Fruit fly (Drosophila melanogaster) whole organism, embryonic: ENCODE results near the gene CG42324.

ENCODE experiments used
- Asciz ChIP-seq: fragments of 200-800 bp; sonication (Bioruptor generic); optimal IDR thresholded peaks from 2 replicates; lab custom pipeline; 2017; ENCODE audit warnings: missing biosample characterization, mild to moderate bottlenecking, missing genetic modification characterization, missing genetic modification reagents
- BtbVII ChIP-seq: fragments of 200-800 bp; sonication (Bioruptor generic); optimal IDR thresholded peaks from 3 replicates; lab custom pipeline; 2017; ENCODE audit warnings: missing biosample characterization, mild to moderate bottlenecking, missing genetic modification characterization
- CG10366 ChIP-seq: fragments of 200-800 bp; sonication (Bioruptor generic); IDR thresholded peaks from 2 replicates; pipeline ENCODE4 v1.3.6; 2022; ENCODE audit warnings: missing biosample characterization, missing genetic modification characterization
- CG11085 ChIP-seq: fragments of 200-800 bp; sonication (Bioruptor generic); IDR thresholded peaks from 2 replicates; pipeline ENCODE4 v1.3.6; 2022; ENCODE audit warnings: missing biosample characterization, missing genetic modification characterization
- CG12769 ChIP-seq: fragments of 200-800 bp; sonication (Bioruptor generic); optimal IDR thresholded peaks from 2 replicates; lab custom pipeline; 2019; ENCODE audit warnings: missing biosample characterization, mild to moderate bottlenecking, missing genetic modification characterization, moderate library complexity
- CG15073 ChIP-seq: fragments of 200-800 bp; sonication (Bioruptor generic); optimal IDR thresholded peaks from 2 replicates; lab custom pipeline; 2016; ENCODE audit warnings: missing biosample characterization, missing genetic modification characterization
- CG1529 ChIP-seq: fragments of 200-800 bp; sonication (Bioruptor generic); optimal IDR thresholded peaks from 3 replicates; lab custom pipeline; 2018; ENCODE audit warnings: missing biosample characterization, missing genetic modification characterization
- CG15601 ChIP-seq: fragments of 200-800 bp; sonication (Bioruptor generic); optimal IDR thresholded peaks from 3 replicates; lab custom pipeline; 2019; ENCODE audit warnings: missing biosample characterization, mild to moderate bottlenecking, missing genetic modification characterization, moderate library complexity
- CG17359 ChIP-seq: fragments of 200-800 bp; sonication (Bioruptor generic); optimal IDR thresholded peaks from 3 replicates; lab custom pipeline; 2018; ENCODE audit warnings: missing biosample characterization, mild to moderate bottlenecking, missing genetic modification characterization, moderate library complexity
- CG18599 ChIP-seq: fragments of 200-800 bp; sonication (Bioruptor generic); optimal IDR thresholded peaks from 3 replicates; lab custom pipeline; 2017; ENCODE audit warnings: missing biosample characterization, missing genetic modification characterization, mild to moderate bottlenecking, moderate library complexity, missing genetic modification reagents
- CG2875 ChIP-seq: fragments of 200-800 bp; sonication (Bioruptor generic); optimal IDR thresholded peaks from 2 replicates; lab custom pipeline; 2017; ENCODE audit warnings: missing biosample characterization, mild to moderate bottlenecking, missing genetic modification characterization, missing genetic modification reagents
- CG30020 ChIP-seq: fragments of 200-800 bp; optimal IDR thresholded peaks from 2 replicates; lab custom pipeline; 2019; ENCODE audit warnings: missing biosample characterization, mild to moderate bottlenecking, missing genetic modification characterization, moderate library complexity
- CG3726 ChIP-seq: fragments of 200-800 bp; sonication (Bioruptor generic); IDR thresholded peaks from 3 replicates; pipeline ENCODE4, ENCODE4 v1.3.6; 2022; ENCODE audit warnings: missing biosample characterization, missing genetic modification characterization
- CG3838 ChIP-seq: fragments of 200-800 bp; sonication (Bioruptor generic); optimal IDR thresholded peaks from 3 replicates; lab custom pipeline; 2016; ENCODE audit warnings: missing biosample characterization, missing genetic modification characterization
- CG4282 ChIP-seq: fragments of 200-800 bp; sonication (Bioruptor generic); optimal IDR thresholded peaks from 2 replicates; lab custom pipeline; 2016; ENCODE audit warnings: missing biosample characterization, missing genetic modification characterization
- CG6254 ChIP-seq: fragments of 200-800 bp; sonication (Bioruptor generic); optimal IDR thresholded peaks from 3 replicates; lab custom pipeline; 2017; ENCODE audit warnings: mild to moderate bottlenecking, missing biosample characterization, missing genetic modification reagents, missing genetic modification characterization
- CG7745 ChIP-seq: fragments of 200-800 bp; sonication (Bioruptor generic); optimal IDR thresholded peaks from 2 replicates; lab custom pipeline; 2018; ENCODE audit warnings: missing biosample characterization, mild to moderate bottlenecking, missing genetic modification characterization, moderate library complexity
- CG7839 ChIP-seq: fragments of 200-800 bp; sonication (Bioruptor generic); optimal IDR thresholded peaks from 3 replicates; lab custom pipeline; 2018; ENCODE audit warnings: missing biosample characterization, mild to moderate bottlenecking, missing genetic modification characterization, moderate library complexity
- CG8281 ChIP-seq: fragments of 200-800 bp; sonication (Bioruptor generic); optimal IDR thresholded peaks from 2 replicates; lab custom pipeline; 2018; ENCODE audit warnings: missing biosample characterization, mild to moderate bottlenecking, missing genetic modification characterization, moderate library complexity
- CG8388 ChIP-seq: fragments of 200-800 bp; sonication (Bioruptor generic); optimal IDR thresholded peaks from 2 replicates; lab custom pipeline; 2019; ENCODE audit warnings: missing biosample characterization, mild to moderate bottlenecking, missing genetic modification characterization, moderate library complexity
- CG9932 ChIP-seq: fragments of 200-800 bp; sonication (Bioruptor generic); IDR thresholded peaks from 2 replicates; pipeline ENCODE4 v1.3.6; 2022; ENCODE audit warnings: missing biosample characterization, missing genetic modification characterization
- CTCF ChIP-seq: fragments of 200-800 bp; sonication (Bioruptor generic); optimal IDR thresholded peaks from 2 replicates; lab custom pipeline; 2017; ENCODE audit warnings: missing biosample characterization, mild to moderate bottlenecking, missing genetic modification characterization, moderate library complexity
- D19A ChIP-seq: fragments of 200-800 bp; optimal IDR thresholded peaks from 3 replicates; lab custom pipeline; 2019; ENCODE audit warnings: missing biosample characterization, mild to moderate bottlenecking, missing genetic modification characterization, moderate library complexity
- Dll ChIP-seq: fragments of 200-800 bp; sonication (Bioruptor generic); IDR thresholded peaks from 4 replicates; pipeline ENCODE4 v1.3.6; 2022; ENCODE audit warnings: missing biosample characterization, missing genetic modification characterization; ENCODE audit not compliant: partially characterized antibody
- E2f1 ChIP-seq: fragments of 200-800 bp; sonication (Bioruptor generic); IDR thresholded peaks from 2 replicates; pipeline ENCODE4 v1.3.6; 2022; ENCODE audit warnings: missing biosample characterization, missing genetic modification characterization
- Gug ChIP-seq: fragments of 200-800 bp; sonication (Bioruptor generic); IDR thresholded peaks from 4 replicates; pipeline ENCODE4 v1.3.6; 2022; ENCODE audit warnings: missing biosample characterization, missing genetic modification characterization
- HLHmδ ChIP-seq: fragments of 200-800 bp; sonication (Bioruptor generic); optimal IDR thresholded peaks from 2 replicates; lab custom pipeline; 2018; ENCODE audit warnings: missing biosample characterization, mild to moderate bottlenecking, missing genetic modification characterization, moderate library complexity
- HmgD ChIP-seq: fragments of 200-800 bp; sonication (Bioruptor generic); optimal IDR thresholded peaks from 3 replicates; lab custom pipeline; 2016; ENCODE audit warnings: missing biosample characterization, missing genetic modification characterization
- Hmr ChIP-seq: fragments of 200-800 bp; sonication (Bioruptor generic); optimal IDR thresholded peaks from 3 replicates; lab custom pipeline; 2017; ENCODE audit warnings: mild to moderate bottlenecking, missing biosample characterization, missing genetic modification reagents, missing genetic modification characterization
- Hsf ChIP-seq: fragments of 200-800 bp; sonication (Bioruptor generic); optimal IDR thresholded peaks from 3 replicates; lab custom pipeline; 2016; ENCODE audit warnings: missing biosample characterization, missing genetic modification characterization
- Lpt ChIP-seq: fragments of >200 bp; optimal IDR thresholded peaks from 2 replicates; lab custom pipeline; 2018; ENCODE audit warnings: missing biosample characterization, missing genetic modification characterization
- Ravus ChIP-seq: fragments of 200-800 bp; sonication (Bioruptor generic); IDR thresholded peaks from 2 replicates; pipeline ENCODE4 v1.3.6; 2022; ENCODE audit warnings: missing biosample characterization, missing genetic modification characterization
- Spps ChIP-seq: fragments of 200-800 bp; sonication (Bioruptor generic); optimal IDR thresholded peaks from 2 replicates; lab custom pipeline; 2018; ENCODE audit warnings: missing biosample characterization, mild to moderate bottlenecking, missing genetic modification characterization
- Ssrp ChIP-seq: fragments of 200-800 bp; sonication (Bioruptor generic); optimal IDR thresholded peaks from 2 replicates; lab custom pipeline; 2018; ENCODE audit warnings: missing biosample characterization, mild to moderate bottlenecking, missing genetic modification characterization, moderate library complexity
- TFAM ChIP-seq: fragments of 200-800 bp; sonication (Bioruptor generic); optimal IDR thresholded peaks from 2 replicates; lab custom pipeline; 2017; ENCODE audit warnings: missing biosample characterization, missing genetic modification characterization, inconsistent platforms
- ac ChIP-seq: fragments of 200-800 bp; sonication (Bioruptor generic); optimal IDR thresholded peaks from 3 replicates; lab custom pipeline; 2017; ENCODE audit warnings: missing biosample characterization, mild to moderate bottlenecking, missing genetic modification characterization
- ase ChIP-seq: fragments of 200-800 bp; sonication (Bioruptor generic); IDR thresholded peaks from 3 replicates; pipeline ENCODE4 v1.3.6; 2022; ENCODE audit warnings: missing biosample characterization, missing genetic modification characterization
- ato ChIP-seq: fragments of 200-800 bp; sonication (Bioruptor generic); IDR thresholded peaks from 2 replicates; pipeline ENCODE4 v1.3.6; 2022; ENCODE audit warnings: missing biosample characterization, missing genetic modification characterization; ENCODE audit not compliant: partially characterized antibody
- bigmax ChIP-seq: fragments of 200-800 bp; sonication (Bioruptor generic); optimal IDR thresholded peaks from 2 replicates; lab custom pipeline; 2018; ENCODE audit warnings: missing biosample characterization, mild to moderate bottlenecking, missing genetic modification characterization
- chif ChIP-seq, 2 experiments: fragments of 200-800 bp; sonication (Bioruptor generic); optimal IDR thresholded peaks; 3 replicates each; lab custom pipeline; 2016; ENCODE audit warnings: missing biosample characterization in 2 of 2, missing genetic modification characterization in 2 of 2
- dpn ChIP-seq, 2 experiments: fragments of 200-800 bp; sonication (Bioruptor generic); optimal IDR thresholded peaks; 3 replicates each; lab custom pipeline; 2016; ENCODE audit warnings: missing biosample characterization in 2 of 2, missing genetic modification characterization in 2 of 2
- ftz-f1 ChIP-seq: fragments of 200-800 bp; sonication (Bioruptor generic); optimal IDR thresholded peaks from 2 replicates; lab custom pipeline; 2016; ENCODE audit warnings: missing biosample characterization, missing genetic modification characterization
- insv ChIP-seq, 2 experiments: fragments of 200-800 bp; sonication (Bioruptor generic); optimal IDR thresholded peaks; 3 replicates each; lab custom pipeline; 2016 to 2018; ENCODE audit warnings: missing biosample characterization in 2 of 2, missing genetic modification characterization in 2 of 2
- nmo ChIP-seq: fragments of 200-800 bp; sonication (Bioruptor generic); optimal IDR thresholded peaks from 2 replicates; lab custom pipeline; 2018; ENCODE audit warnings: missing biosample characterization, mild to moderate bottlenecking, missing genetic modification characterization, moderate library complexity
- org-1 ChIP-seq: fragments of 200-800 bp; sonication (Bioruptor generic); optimal IDR thresholded peaks from 2 replicates; lab custom pipeline; 2017; ENCODE audit warnings: missing biosample characterization, missing genetic modification characterization
- phol ChIP-seq: fragments of 200-800 bp; sonication (Bioruptor generic); optimal IDR thresholded peaks from 3 replicates; lab custom pipeline; 2018; ENCODE audit warnings: missing biosample characterization, mild to moderate bottlenecking, missing genetic modification characterization, moderate library complexity
- pzg ChIP-seq: fragments of 200-800 bp; sonication (Bioruptor generic); optimal IDR thresholded peaks from 3 replicates; lab custom pipeline; 2018; ENCODE audit warnings: missing biosample characterization, mild to moderate bottlenecking, missing genetic modification characterization, moderate library complexity
- repo ChIP-seq: fragments of 200-800 bp; sonication (Bioruptor generic); optimal IDR thresholded peaks from 2 replicates; lab custom pipeline; 2016; ENCODE audit warnings: missing biosample characterization, missing genetic modification characterization
- ro ChIP-seq: fragments of 200-800 bp; sonication (Bioruptor generic); IDR thresholded peaks from 2 replicates; pipeline ENCODE4 v1.3.6; 2022; ENCODE audit warnings: missing biosample characterization, missing genetic modification characterization
- ssp ChIP-seq: fragments of 200-800 bp; sonication (Bioruptor generic); IDR thresholded peaks from 2 replicates; pipeline ENCODE4 v1.3.6; 2022; ENCODE audit warnings: missing biosample characterization, missing genetic modification characterization
- yki ChIP-seq: fragments of >200 bp; optimal IDR thresholded peaks from 3 replicates; lab custom pipeline; 2018

Gene CG42324

dm6 chr3L:3472786-3473185 is 539 bp downstream of the CG42324 start (continued):
- TF ChIP-seq repo (GFP tag; lab: Kevin White, UChicago): peak; percentile 22
- TF ChIP-seq ssp (GFP tag; lab: Robert Waterston, UW): no peak; the same call in 1 of the 2 replicates
- no peak for TF ChIP-seq TFAM (GFP tag; lab: Kevin White, UChicago)
- peak; percentile 75 for TF ChIP-seq CG17359 (tag; lab: Kevin White, UChicago)
- TF ChIP-seq yki (lab: Kevin White, UChicago): no peak
- no peak for TF ChIP-seq Lpt (GFP tag; lab: Kevin White, UChicago)
- TF ChIP-seq Gug (GFP tag; lab: Robert Waterston, UW): peak; percentile 22; the same call in 1 of the 4 replicates
- peak; percentile 34 to 64 for TF ChIP-seq chif (GFP tag; optimal IDR thresholded peaks at IDR 0.05; lab: Kevin White, UChicago)
- TF ChIP-seq CG3838: no peak
- peak; percentile 81 for TF ChIP-seq CG12769 (tag; lab: Kevin White, UChicago)
- peak in 1 of 2 experiments; percentile 9 for TF ChIP-seq insv (GFP tag; optimal IDR thresholded peaks at IDR 0.05; lab: Kevin White, UChicago)
- peak; percentile 9 for TF ChIP-seq Ssrp
- no peak for TF ChIP-seq HLHmδ
- TF ChIP-seq E2f1: peak; percentile 65
- 0 out of 2 replicates have a peak, but pooled peaks have one; percentile 41 for TF ChIP-seq CG11085
- TF ChIP-seq D19A (tag; lab: Kevin White, UChicago): peak; percentile 52
- TF ChIP-seq bigmax (GFP tag; lab: Kevin White, UChicago): no peak
- no peak for TF ChIP-seq ro (GFP tag; lab: Robert Waterston, UW)
- TF ChIP-seq CG9932 (GFP tag; lab: Robert Waterston, UW): peak; percentile 71
- TF ChIP-seq CG18599 (GFP tag; lab: Kevin White, UChicago): peak; percentile 97
- peak; percentile 79 for TF ChIP-seq CG7839
- no peak for TF ChIP-seq CG4282 (GFP tag; lab: Kevin White, UChicago)
- TF ChIP-seq Spps (tag; lab: Kevin White, UChicago): no peak
- TF ChIP-seq BtbVII (GFP tag; lab: Kevin White, UChicago): peak; percentile 85
- peak; percentile 43 for TF ChIP-seq phol (tag; lab: Kevin White, UChicago)
- TF ChIP-seq CG6254: peak; percentile 42
- TF ChIP-seq org-1 (GFP tag; lab: Kevin White, UChicago): peak; percentile 75
- no peak for TF ChIP-seq ato (GFP tag; lab: Robert Waterston, UW)
- no peak for TF ChIP-seq CG30020 (tag; lab: Kevin White, UChicago)
- peak; percentile 47 for TF ChIP-seq CG1529 (GFP tag; lab: Kevin White, UChicago)
- no peak for TF ChIP-seq ftz-f1
- no peak for TF ChIP-seq CG3726 (GFP tag; lab: Robert Waterston, UW)
- peak; percentile 29 for TF ChIP-seq CG8281 (tag; lab: Kevin White, UChicago)
- TF ChIP-seq nmo (GFP tag; lab: Kevin White, UChicago): peak; percentile 32
- no peak for TF ChIP-seq HmgD (GFP tag; lab: Kevin White, UChicago)
- TF ChIP-seq CTCF (GFP tag; lab: Kevin White, UChicago): no peak
- peak; percentile 10 for TF ChIP-seq CG2875 (GFP tag; lab: Kevin White, UChicago)
- TF ChIP-seq CG15601 (tag; lab: Kevin White, UChicago): peak; percentile 28
- no peak for TF ChIP-seq ac (GFP tag; lab: Kevin White, UChicago)
- TF ChIP-seq Ravus (GFP tag; lab: Robert Waterston, UW): no peak; the same call in 1 of the 2 replicates
- peak; percentile 54 for TF ChIP-seq Asciz (GFP tag; lab: Kevin White, UChicago)
- TF ChIP-seq CG8388: peak; percentile 39
- TF ChIP-seq CG7745: no peak
- TF ChIP-seq Dll (GFP tag; lab: Robert Waterston, UW): no peak
- TF ChIP-seq Hmr (GFP tag; lab: Kevin White, UChicago): peak; percentile 94
- TF ChIP-seq Hsf (GFP tag; lab: Kevin White, UChicago): peak; percentile 67
- TF ChIP-seq ase (GFP tag; lab: Robert Waterston, UW): peak; percentile 41; the same call in 1 of the 3 replicates
- TF ChIP-seq dpn (GFP tag; optimal IDR thresholded peaks at IDR 0.05; lab: Kevin White, UChicago): peak; percentile 61 to 64
- TF ChIP-seq pzg (GFP tag; lab: Kevin White, UChicago): no peak
- TF ChIP-seq CG10366 (GFP tag; lab: Robert Waterston, UW): peak; percentile 63
- TF ChIP-seq CG15073 (GFP tag; lab: Kevin White, UChicago): no peak
